Fruit fly (Drosophila melanogaster): Measurements from ENCODE around the gene CG8500.
A peak's percentile ranks its signal among the peaks of the same experiment; 100 is the strongest.

Gene CG8500

dm6 chr3R:9771519-9771972 lies 12.9 kb upstream of the CG8500 start, which contains the start of gene CG9471 (continued):
- TF ChIP-seq Blimp-1 (GFP tag; optimal IDR thresholded peaks at IDR 0.05): peak; percentile 89
- TF ChIP-seq shn (GFP tag; optimal IDR thresholded peaks at IDR 0.05): peak; percentile 79
- no peak for TF ChIP-seq ash1 (GFP tag; optimal IDR thresholded peaks at IDR 0.05)
- peak; percentile 85 for TF ChIP-seq crc (GFP tag; optimal IDR thresholded peaks at IDR 0.05)
- no peak for TF ChIP-seq Tbp (GFP tag; optimal IDR thresholded peaks at IDR 0.05)
- peak; percentile 80 for TF ChIP-seq croc (GFP tag; conservative IDR thresholded peaks at IDR 0.05)
- TF ChIP-seq CG15479 (GFP tag; optimal IDR thresholded peaks at IDR 0.05): no peak
- no peak for TF ChIP-seq yki (optimal IDR thresholded peaks at IDR 0.05)
- peak; percentile 48; the same call in 1 of the 3 replicates for TF ChIP-seq sr (GFP tag; IDR thresholded peaks at IDR 0.05)
- peak; percentile 91 for TF ChIP-seq CG13296 (GFP tag; optimal IDR thresholded peaks at IDR 0.05)
- peak; percentile 88 for TF ChIP-seq mirr (GFP tag; optimal IDR thresholded peaks at IDR 0.05)
- peak; percentile 90 for TF ChIP-seq HLH54F (GFP tag; optimal IDR thresholded peaks at IDR 0.05)
- peak; percentile 66; the same call in 2 of the 3 replicates for TF ChIP-seq CG11560 (tag; IDR thresholded peaks at IDR 0.05)
- peak; percentile 93 for TF ChIP-seq CG3281 (GFP tag; optimal IDR thresholded peaks at IDR 0.05)
- peak; percentile 89 for TF ChIP-seq BtbVII (GFP tag; optimal IDR thresholded peaks at IDR 0.05)
- peak; percentile 85 for TF ChIP-seq CG6854 (GFP tag; optimal IDR thresholded peaks at IDR 0.05)
- TF ChIP-seq sim (GFP tag; IDR thresholded peaks at IDR 0.05): peak; percentile 73
- peak; percentile 94 for TF ChIP-seq CG12391 (tag; optimal IDR thresholded peaks at IDR 0.05)
- TF ChIP-seq CG8388 (GFP tag; optimal IDR thresholded peaks at IDR 0.05): peak; percentile 97
- no peak for TF ChIP-seq tio (GFP tag; optimal IDR thresholded peaks at IDR 0.05)
- TF ChIP-seq CG8290 (GFP tag; optimal IDR thresholded peaks at IDR 0.05): peak; percentile 81
- TF ChIP-seq CG8290 (tag; optimal IDR thresholded peaks at IDR 0.05): peak in 1 of 2 experiments; percentile 79
- TF ChIP-seq CG6654 (GFP tag; optimal IDR thresholded peaks at IDR 0.05): peak; percentile 78
- peak; percentile 77 for TF ChIP-seq CG17912 (GFP tag; optimal IDR thresholded peaks at IDR 0.05)
- TF ChIP-seq Nf-YB (GFP tag; optimal IDR thresholded peaks at IDR 0.05): peak; percentile 75
- TF ChIP-seq CG6254 (GFP tag; optimal IDR thresholded peaks at IDR 0.05): peak; percentile 72
- peak; percentile 73 for TF ChIP-seq Deaf1 (tag; optimal IDR thresholded peaks at IDR 0.05)
- peak; percentile 82 for TF ChIP-seq Nf-YC (tag; optimal IDR thresholded peaks at IDR 0.05)
- TF ChIP-seq z (GFP tag; IDR thresholded peaks at IDR 0.05): peak; percentile 32; the same call in 2 of the 3 replicates
- TF ChIP-seq Aef1 (GFP tag; IDR thresholded peaks at IDR 0.05): peak; percentile 91
- TF ChIP-seq bigmax (GFP tag; optimal IDR thresholded peaks at IDR 0.05): peak; percentile 1
- peak; percentile 91 for TF ChIP-seq CG14441 (GFP tag; IDR thresholded peaks at IDR 0.05)
- TF ChIP-seq CG15601 (tag; optimal IDR thresholded peaks at IDR 0.05): peak; percentile 87
- 0 out of 2 replicates have a peak, but pooled peaks have one; percentile 6 for TF ChIP-seq crol (GFP tag; IDR thresholded peaks at IDR 0.05)
- peak; percentile 32; the same call in 1 of the 3 replicates for TF ChIP-seq HLH4C (GFP tag; IDR thresholded peaks at IDR 0.05; ENCODE audit: partially characterized antibody)
- 0 out of 3 replicates have a peak, but pooled peaks have one; percentile 24 for TF ChIP-seq CG16813 (GFP tag; IDR thresholded peaks at IDR 0.05; ENCODE audit: partially characterized antibody)
- TF ChIP-seq hth (optimal IDR thresholded peaks at IDR 0.05): no peak
- no peak for TF ChIP-seq hbn (GFP tag; IDR thresholded peaks at IDR 0.05; ENCODE audit: partially characterized antibody)
- TF ChIP-seq zf30C (GFP tag; optimal IDR thresholded peaks at IDR 0.05): no peak
- TF ChIP-seq CG18599 (GFP tag; optimal IDR thresholded peaks at IDR 0.05): peak; percentile 94
- peak; percentile 89 for TF ChIP-seq CG18476 (GFP tag; optimal IDR thresholded peaks at IDR 0.05)
- peak; percentile 80 for TF ChIP-seq CG1529 (GFP tag; optimal IDR thresholded peaks at IDR 0.05)
- TF ChIP-seq dan (GFP tag; IDR thresholded peaks at IDR 0.05): peak; percentile 69
- TF ChIP-seq Dfd (GFP tag; optimal IDR thresholded peaks at IDR 0.05): no peak
- peak; percentile 96 for TF ChIP-seq Med (GFP tag)
- peak; percentile 90 for TF ChIP-seq zfh1 (GFP tag; IDR thresholded peaks at IDR 0.05)
- TF ChIP-seq CG11504 (tag; optimal IDR thresholded peaks at IDR 0.05): peak; percentile 92
- TF ChIP-seq CG15011 (GFP tag; optimal IDR thresholded peaks at IDR 0.05): peak; percentile 86
- peak; percentile 87 for TF ChIP-seq D19A (tag; optimal IDR thresholded peaks at IDR 0.05)
- peak; percentile 88 to 92 for TF ChIP-seq Pdp1 (GFP tag; optimal IDR thresholded peaks at IDR 0.05)
- TF ChIP-seq ttk (GFP tag; IDR thresholded peaks at IDR 0.05): peak; percentile 87

Data from whole organism, embryonic.